Fruit fly (Drosophila melanogaster) whole organism, adult: ENCODE data around the gene CG45067.
A peak's percentile ranks its signal among the peaks of the same experiment; 100 is the strongest.

ENCODE experiments used
- CG12768 ChIP-seq: fragments of 200-800 bp; sonication (Bioruptor generic); optimal IDR thresholded peaks from 2 replicates; lab custom pipeline; 2017; ENCODE audit warnings: missing biosample characterization, missing genetic modification characterization, mild to moderate bottlenecking, moderate library complexity, missing genetic modification reagents
- CG1620 ChIP-seq: fragments of 200-800 bp; sonication (Bioruptor generic); optimal IDR thresholded peaks from 2 replicates; lab custom pipeline; 2016; ENCODE audit warnings: missing biosample characterization, missing genetic modification characterization
- CG5204 ChIP-seq: fragments of 200-800 bp; sonication (Bioruptor generic); optimal IDR thresholded peaks from 2 replicates; lab custom pipeline; 2016; ENCODE audit warnings: missing biosample characterization, missing genetic modification characterization
- Clk ChIP-seq: fragments of 200-800 bp; sonication (Bioruptor generic); optimal IDR thresholded peaks from 2 replicates; lab custom pipeline; 2017; ENCODE audit warnings: missing biosample characterization, missing genetic modification characterization
- Hr96 ChIP-seq: fragments of 200-800 bp; sonication (Bioruptor generic); optimal IDR thresholded peaks from 2 replicates; lab custom pipeline; 2016; ENCODE audit warnings: missing biosample characterization, missing genetic modification characterization
- Mnt ChIP-seq: fragments of 200-800 bp; sonication (Bioruptor generic); optimal IDR thresholded peaks from 2 replicates; lab custom pipeline; 2016; ENCODE audit warnings: missing biosample characterization, mild to moderate bottlenecking, missing genetic modification characterization
- bab1 ChIP-seq: fragments of 200-800 bp; sonication (Bioruptor generic); optimal IDR thresholded peaks from 3 replicates; lab custom pipeline; 2019; ENCODE audit warnings: missing biosample characterization, mild to moderate bottlenecking, missing genetic modification characterization, moderate library complexity
- cic ChIP-seq: fragments of 200-800 bp; sonication (Bioruptor generic); optimal IDR thresholded peaks from 2 replicates; lab custom pipeline; 2017; ENCODE audit warnings: missing biosample characterization, mild to moderate bottlenecking, missing genetic modification characterization, moderate library complexity
- cnc ChIP-seq, 2 experiments: fragments of >200 bp; optimal IDR thresholded peaks; 2 replicates each; lab custom pipeline; 2017
- kay ChIP-seq: fragments of 200-800 bp; sonication (Bioruptor generic); peaks from one replicate; lab custom pipeline; 2016; ENCODE audit warnings: missing biosample characterization, missing genetic modification characterization, borderline replicate concordance
- ovo ChIP-seq: fragments of 200-800 bp; sonication (Bioruptor generic); optimal IDR thresholded peaks from 2 replicates; lab custom pipeline; 2016; ENCODE audit warnings: missing biosample characterization, missing genetic modification characterization
- tj ChIP-seq: fragments of 200-800 bp; sonication (Bioruptor generic); optimal IDR thresholded peaks from 3 replicates; lab custom pipeline; 2017; ENCODE audit warnings: missing biosample characterization, mild to moderate bottlenecking, missing genetic modification characterization, moderate library complexity

DNA sequence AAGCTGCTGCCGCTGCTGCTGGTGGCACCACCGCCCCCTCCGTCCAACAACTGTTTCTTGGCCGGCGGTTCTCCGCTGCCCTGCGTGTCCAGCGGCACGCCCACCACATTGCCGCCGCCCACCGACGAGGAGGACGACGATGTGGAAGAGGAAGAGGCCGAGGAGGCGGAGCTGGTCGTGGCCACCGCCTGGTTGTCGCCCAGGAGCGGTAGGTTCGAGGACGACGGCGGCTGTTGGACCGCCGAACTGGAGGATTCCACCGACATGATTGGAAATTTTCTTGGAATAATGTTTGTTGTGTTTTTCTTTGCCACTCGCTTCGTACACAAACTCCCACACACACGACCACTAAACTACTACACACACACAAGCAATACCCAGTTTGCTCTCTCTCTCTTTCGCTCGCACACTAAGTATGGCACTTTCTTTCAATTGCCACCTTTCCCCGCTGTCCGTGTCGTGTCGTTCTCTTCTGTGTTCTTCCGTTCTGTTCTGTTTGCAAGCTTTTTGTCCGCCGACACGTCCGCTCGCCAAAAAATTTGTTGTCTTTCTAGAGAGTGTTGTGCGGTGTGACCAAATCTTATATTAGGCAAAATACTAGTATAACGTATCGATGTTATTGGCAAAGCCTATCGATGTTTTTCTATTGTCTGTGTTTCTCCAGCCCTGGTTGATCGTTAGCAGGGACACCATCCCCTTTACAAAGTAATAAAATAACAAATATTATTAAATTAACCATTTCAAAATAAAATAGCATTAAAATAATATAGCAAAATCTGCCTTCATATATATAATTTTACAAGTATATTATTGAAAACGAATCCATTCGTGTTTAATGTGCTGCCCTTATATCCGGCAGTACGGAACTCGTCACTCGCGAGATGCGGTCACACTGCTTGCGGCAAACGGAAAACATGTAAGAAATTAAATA lies 43.7 kb downstream of the CG45067 start, which contains the start of the genes CG32486 and PAN3:
- no peak for TF ChIP-seq cnc (optimal IDR thresholded peaks at IDR 0.05; lab: Kevin White, UChicago)
- TF ChIP-seq bab1 (GFP tag; lab: Kevin White, UChicago), result peak; percentile 87
- peak; percentile 96 for TF ChIP-seq cic (GFP tag; lab: Kevin White, UChicago)
- TF ChIP-seq ovo, result peak; percentile 48
- TF ChIP-seq CG5204 (GFP tag; lab: Kevin White, UChicago), result peak; percentile 13
- peak; percentile 69 for TF ChIP-seq CG12768 (GFP tag; lab: Kevin White, UChicago)
- TF ChIP-seq CG1620 (GFP tag; lab: Kevin White, UChicago), result peak; percentile 26
- TF ChIP-seq Hr96 (GFP tag; lab: Kevin White, UChicago), result peak; percentile 34
- peak; percentile 52 for TF ChIP-seq tj (GFP tag; lab: Kevin White, UChicago)
- peak; percentile 92 for TF ChIP-seq Mnt (GFP tag; lab: Kevin White, UChicago)
- TF ChIP-seq kay, result no peak
- peak; percentile 18 for TF ChIP-seq Clk (GFP tag; lab: Kevin White, UChicago)
